Worm (Caenorhabditis elegans): ENCODE results near the gene nas-37.

DNA sequence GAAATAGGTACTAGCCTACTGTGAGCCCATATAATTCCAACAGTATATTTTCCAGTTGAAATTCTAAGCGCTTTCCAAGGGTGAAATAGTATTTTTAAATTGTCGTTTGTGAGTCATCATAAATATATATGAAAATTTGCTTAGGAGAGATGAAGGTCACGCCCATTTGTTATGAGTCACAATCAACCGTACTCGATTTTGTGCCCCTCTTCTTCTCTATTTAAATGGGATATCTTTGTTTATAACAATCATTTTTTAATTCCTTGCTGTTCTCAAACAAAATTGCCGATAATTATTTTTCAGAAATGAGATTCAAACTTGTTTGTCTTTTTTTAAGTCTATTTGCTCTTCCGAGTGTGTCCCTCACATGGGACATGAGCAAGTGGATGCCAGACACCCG lies 29.9 kb downstream of the nas-37 start, which contains the start of gene folr-1:
- TF ChIP-seq pha-4 (tag; optimal IDR thresholded peaks at IDR 0.05) (no peak), lsy-2 (tag; optimal IDR thresholded peaks at IDR 0.05) (no peak), blmp-1 (tag; optimal IDR thresholded peaks at IDR 0.05) (no peak), unc-120 (tag; optimal IDR thresholded peaks at IDR 0.05; ENCODE audit: poor library complexity, severe bottlenecking) (no peak), elt-3 (tag; optimal IDR thresholded peaks at IDR 0.05) (no peak), sptf-1 (tag; optimal IDR thresholded peaks at IDR 0.05) (no peak), ztf-11 (tag; optimal IDR thresholded peaks at IDR 0.05) (no peak), mep-1 (tag; optimal IDR thresholded peaks at IDR 0.05) (no peak), sem-2 (GFP tag; optimal IDR thresholded peaks at IDR 0.05) (no peak), elt-1 (tag; optimal IDR thresholded peaks at IDR 0.05; ENCODE audit: borderline replicate concordance, insufficient read depth) (no peak)

All from whole organism, mixed stage, embryonic.